Fruit fly (Drosophila melanogaster) whole organism, embryonic: ENCODE measurements around the gene CG14960.

Experiments
- Blimp-1 ChIP-seq: fragments of 200-800 bp; sonication (Bioruptor generic); optimal IDR thresholded peaks from 3 replicates; lab custom pipeline; 2018; ENCODE audit warnings: missing biosample characterization, missing genetic modification characterization, mild to moderate bottlenecking, moderate library complexity, missing genetic modification reagents
- CG1024 ChIP-seq: fragments of 200-800 bp; sonication (Bioruptor generic); IDR thresholded peaks from 2 replicates; pipeline ENCODE4 v1.3.6; 2022; ENCODE audit warnings: missing biosample characterization, missing genetic modification characterization
- CG10543 ChIP-seq: fragments of 200-800 bp; sonication (Bioruptor generic); optimal IDR thresholded peaks from 3 replicates; lab custom pipeline; 2017; ENCODE audit warnings: missing biosample characterization, mild to moderate bottlenecking, missing genetic modification characterization, moderate library complexity
- CG10565 ChIP-seq: fragments of 200-800 bp; sonication (Bioruptor generic); optimal IDR thresholded peaks from 3 replicates; lab custom pipeline; 2016; ENCODE audit warnings: missing biosample characterization, mild to moderate bottlenecking, missing genetic modification characterization
- CG11247 ChIP-seq: fragments of 200-800 bp; sonication (Bioruptor generic); IDR thresholded peaks from 2 replicates; pipeline ENCODE4 v1.3.6; 2022; ENCODE audit warnings: missing biosample characterization, missing genetic modification characterization
- CG13296 ChIP-seq: fragments of 200-800 bp; sonication (Bioruptor generic); optimal IDR thresholded peaks from 3 replicates; lab custom pipeline; 2018; ENCODE audit warnings: missing biosample characterization, mild to moderate bottlenecking, missing genetic modification characterization
- CG17186 ChIP-seq: fragments of 200-800 bp; sonication (Bioruptor generic); optimal IDR thresholded peaks from 3 replicates; lab custom pipeline; 2017; ENCODE audit warnings: missing biosample characterization, missing genetic modification reagents, missing genetic modification characterization
- CG17361 ChIP-seq: fragments of 200-800 bp; sonication (Bioruptor generic); IDR thresholded peaks from 3 replicates; pipeline ENCODE4 v1.3.6; 2022; ENCODE audit warnings: missing biosample characterization, missing genetic modification characterization
- CG17385 ChIP-seq: fragments of 200-800 bp; sonication (Bioruptor generic); optimal IDR thresholded peaks from 3 replicates; lab custom pipeline; 2018; ENCODE audit warnings: missing biosample characterization, mild to moderate bottlenecking, missing genetic modification characterization
- CG17912 ChIP-seq: fragments of 200-800 bp; sonication (Bioruptor generic); optimal IDR thresholded peaks from 2 replicates; lab custom pipeline; 2018; ENCODE audit warnings: missing biosample characterization, mild to moderate bottlenecking, missing genetic modification characterization
- CG1792 ChIP-seq: fragments of 200-800 bp; sonication (Bioruptor generic); optimal IDR thresholded peaks from 2 replicates; lab custom pipeline; 2016; ENCODE audit warnings: missing biosample characterization, missing genetic modification characterization
- CG18262 ChIP-seq: fragments of 200-800 bp; optimal IDR thresholded peaks from 3 replicates; lab custom pipeline; 2019; ENCODE audit warnings: missing biosample characterization, mild to moderate bottlenecking, missing genetic modification characterization, moderate library complexity
- CG2889 ChIP-seq: fragments of 200-800 bp; sonication (Bioruptor generic); IDR thresholded peaks from 3 replicates; pipeline ENCODE4 v1.3.6; 2022; ENCODE audit warnings: missing biosample characterization, missing genetic modification characterization
- CG6654 ChIP-seq: fragments of 200-800 bp; sonication (Bioruptor generic); optimal IDR thresholded peaks from 2 replicates; lab custom pipeline; 2017; ENCODE audit warnings: missing biosample characterization, mild to moderate bottlenecking, missing genetic modification characterization
- CG6683 ChIP-seq: fragments of 200-800 bp; sonication (Bioruptor generic); optimal IDR thresholded peaks from 2 replicates; lab custom pipeline; 2017; ENCODE audit warnings: missing biosample characterization, mild to moderate bottlenecking, missing genetic modification characterization, missing genetic modification reagents
- CG6765 ChIP-seq: fragments of 200-800 bp; sonication (Bioruptor generic); optimal IDR thresholded peaks from 3 replicates; lab custom pipeline; 2017; ENCODE audit warnings: missing biosample characterization, mild to moderate bottlenecking, missing genetic modification characterization
- CG7357 ChIP-seq: fragments of 200-800 bp; sonication (Bioruptor generic); IDR thresholded peaks from 3 replicates; pipeline ENCODE4 v1.3.6; 2022; ENCODE audit warnings: missing biosample characterization, missing genetic modification characterization
- CG8281 ChIP-seq: fragments of 200-800 bp; sonication (Bioruptor generic); optimal IDR thresholded peaks from 2 replicates; lab custom pipeline; 2018; ENCODE audit warnings: missing biosample characterization, mild to moderate bottlenecking, missing genetic modification characterization, moderate library complexity
- Dip2 ChIP-seq: fragments of 200-800 bp; sonication (Bioruptor generic); IDR thresholded peaks from 2 replicates; pipeline ENCODE4 v1.3.6; 2022; ENCODE audit warnings: missing biosample characterization, missing genetic modification characterization
- Dp ChIP-seq: fragments of 200-800 bp; sonication (Bioruptor generic); optimal IDR thresholded peaks from 2 replicates; lab custom pipeline; 2018; ENCODE audit warnings: missing biosample characterization, mild to moderate bottlenecking, missing genetic modification characterization, moderate library complexity
- Dref ChIP-seq: fragments of 200-800 bp; sonication (Bioruptor generic); IDR thresholded peaks from 2 replicates; pipeline ENCODE4 v1.3.6; 2022; ENCODE audit warnings: missing biosample characterization, missing genetic modification characterization
- Drgx ChIP-seq: fragments of 200-800 bp; sonication (Bioruptor generic); IDR thresholded peaks from 2 replicates; pipeline ENCODE4 v1.3.6; 2022; ENCODE audit warnings: missing biosample characterization, missing genetic modification characterization
- ERR ChIP-seq: fragments of 200-800 bp; sonication (Bioruptor generic); optimal IDR thresholded peaks from 2 replicates; lab custom pipeline; 2016; ENCODE audit warnings: missing biosample characterization, missing genetic modification characterization
- Ets65A ChIP-seq: fragments of 200-800 bp; sonication (Bioruptor generic); peaks from one replicate; lab custom pipeline; 2016; ENCODE audit warnings: missing biosample characterization, missing genetic modification characterization
- Fer3 ChIP-seq: fragments of 200-800 bp; sonication (Bioruptor generic); optimal IDR thresholded peaks from 2 replicates; lab custom pipeline; 2018; ENCODE audit warnings: missing biosample characterization, mild to moderate bottlenecking, missing genetic modification characterization, moderate library complexity
- Hr39 ChIP-seq: fragments of >200 bp; optimal IDR thresholded peaks from 2 replicates; lab custom pipeline; 2017
- Hr51 ChIP-seq, 2 experiments: fragments of 200-800 bp; sonication (Bioruptor generic); optimal IDR thresholded peaks; 2 replicates in 1 of 2; 3 replicates in 1 of 2; lab custom pipeline; 2016 to 2018; ENCODE audit warnings: missing biosample characterization in 2 of 2, missing genetic modification characterization in 2 of 2, mild to moderate bottlenecking in 1 of 2, moderate library complexity in 1 of 2
- MTF-1 ChIP-seq: fragments of 200-800 bp; sonication (Bioruptor generic); optimal IDR thresholded peaks from 2 replicates; lab custom pipeline; 2018; ENCODE audit warnings: missing biosample characterization, mild to moderate bottlenecking, missing genetic modification characterization, borderline replicate concordance
- Mad ChIP-seq: fragments of 200-800 bp; sonication (Bioruptor generic); optimal IDR thresholded peaks from 2 replicates; lab custom pipeline; 2016; ENCODE audit warnings: missing biosample characterization, missing genetic modification characterization
- Myb ChIP-seq: fragments of 200-800 bp; sonication (Bioruptor generic); optimal IDR thresholded peaks from 2 replicates; lab custom pipeline; 2016; ENCODE audit warnings: missing biosample characterization, missing genetic modification characterization
- NK7.1 ChIP-seq: fragments of 200-800 bp; sonication (Bioruptor generic); optimal IDR thresholded peaks from 3 replicates; lab custom pipeline; 2016; ENCODE audit warnings: missing biosample characterization, missing genetic modification characterization
- Nf-YC ChIP-seq: fragments of 200-800 bp; optimal IDR thresholded peaks from 3 replicates; lab custom pipeline; 2019; ENCODE audit warnings: missing biosample characterization, mild to moderate bottlenecking, missing genetic modification characterization, moderate library complexity
- Pdp1 ChIP-seq, 2 experiments: fragments of 200-800 bp; sonication (Bioruptor generic); optimal IDR thresholded peaks; 3 replicates each; lab custom pipeline; 2016; ENCODE audit warnings: missing biosample characterization in 2 of 2, missing genetic modification characterization in 2 of 2, mild to moderate bottlenecking in 1 of 2, moderate library complexity in 1 of 2
- Usf ChIP-seq: fragments of 200-800 bp; sonication (Bioruptor generic); optimal IDR thresholded peaks from 2 replicates; lab custom pipeline; 2017; ENCODE audit warnings: missing genotype, missing biosample characterization, missing genetic modification characterization
- Xbp1 ChIP-seq: fragments of 200-800 bp; sonication (Bioruptor generic); optimal IDR thresholded peaks from 3 replicates; lab custom pipeline; 2016; ENCODE audit warnings: missing biosample characterization, mild to moderate bottlenecking, missing genetic modification characterization
- abd-A ChIP-seq: fragments of 200-800 bp; sonication (Bioruptor generic); optimal IDR thresholded peaks from 3 replicates; lab custom pipeline; 2019; ENCODE audit warnings: missing biosample characterization, mild to moderate bottlenecking, missing genetic modification characterization, moderate library complexity
- chm ChIP-seq: fragments of 200-800 bp; sonication (Bioruptor generic); IDR thresholded peaks from 2 replicates; pipeline ENCODE4 v1.3.6; 2022; ENCODE audit warnings: missing biosample characterization, missing genetic modification characterization
- corto ChIP-seq: fragments of 200-800 bp; sonication (Bioruptor generic); optimal IDR thresholded peaks from 2 replicates; lab custom pipeline; 2016; ENCODE audit warnings: missing biosample characterization, mild to moderate bottlenecking, missing genetic modification characterization, moderate library complexity
- dan ChIP-seq: fragments of 200-800 bp; sonication (Bioruptor generic); IDR thresholded peaks from 2 replicates; pipeline ENCODE4 v1.3.6; 2022; ENCODE audit warnings: missing biosample characterization, missing genetic modification characterization
- disco-r ChIP-seq: fragments of 200-800 bp; sonication (Bioruptor generic); optimal IDR thresholded peaks from 2 replicates; lab custom pipeline; 2016; ENCODE audit warnings: missing biosample characterization, missing genetic modification characterization
- ems ChIP-seq: fragments of 200-800 bp; sonication (Bioruptor generic); optimal IDR thresholded peaks from 3 replicates; lab custom pipeline; 2016; ENCODE audit warnings: missing biosample characterization, missing genetic modification characterization
- esg ChIP-seq: fragments of 200-800 bp; sonication (Bioruptor generic); conservative IDR thresholded peaks from 2 replicates; pipeline ENCODE4 v1.3.6; 2022; ENCODE audit warnings: missing biosample characterization, missing genetic modification characterization
- fd3F ChIP-seq: fragments of 200-800 bp; sonication (Bioruptor generic); optimal IDR thresholded peaks from 2 replicates; lab custom pipeline; 2018; ENCODE audit warnings: missing biosample characterization, mild to moderate bottlenecking, missing genetic modification characterization, moderate library complexity
- ftz-f1 ChIP-seq: fragments of 200-800 bp; sonication (Bioruptor generic); optimal IDR thresholded peaks from 2 replicates; lab custom pipeline; 2016; ENCODE audit warnings: missing biosample characterization, missing genetic modification characterization
- h ChIP-seq: fragments of >200 bp; optimal IDR thresholded peaks from 2 replicates; lab custom pipeline; 2017
- p53 ChIP-seq: fragments of 200-800 bp; sonication (Bioruptor generic); optimal IDR thresholded peaks from 2 replicates; lab custom pipeline; 2016; ENCODE audit warnings: missing biosample characterization, missing genetic modification characterization
- pzg ChIP-seq: fragments of 200-800 bp; sonication (Bioruptor generic); optimal IDR thresholded peaks from 3 replicates; lab custom pipeline; 2018; ENCODE audit warnings: missing biosample characterization, mild to moderate bottlenecking, missing genetic modification characterization, moderate library complexity
- so ChIP-seq: fragments of 200-800 bp; sonication (Bioruptor generic); IDR thresholded peaks from 3 replicates; pipeline ENCODE4 v1.3.6; 2022; ENCODE audit warnings: missing biosample characterization, missing genetic modification characterization
- tgo ChIP-seq: fragments of 200-800 bp; sonication (Bioruptor generic); IDR thresholded peaks from 3 replicates; pipeline ENCODE4 v1.3.6; 2022; ENCODE audit warnings: missing biosample characterization, missing genetic modification characterization
- trh ChIP-seq: fragments of 200-800 bp; sonication (Bioruptor generic); optimal IDR thresholded peaks from 2 replicates; lab custom pipeline; 2016; ENCODE audit warnings: missing biosample characterization, missing genetic modification characterization
- unc-4 ChIP-seq: fragments of 200-800 bp; sonication (Bioruptor generic); IDR thresholded peaks from 2 replicates; pipeline ENCODE4 v1.3.6; 2022; ENCODE audit warnings: missing biosample characterization, missing genetic modification characterization; ENCODE audit not compliant: partially characterized antibody
- yki ChIP-seq: fragments of >200 bp; optimal IDR thresholded peaks from 3 replicates; lab custom pipeline; 2018

CG14960 gene

DNA sequence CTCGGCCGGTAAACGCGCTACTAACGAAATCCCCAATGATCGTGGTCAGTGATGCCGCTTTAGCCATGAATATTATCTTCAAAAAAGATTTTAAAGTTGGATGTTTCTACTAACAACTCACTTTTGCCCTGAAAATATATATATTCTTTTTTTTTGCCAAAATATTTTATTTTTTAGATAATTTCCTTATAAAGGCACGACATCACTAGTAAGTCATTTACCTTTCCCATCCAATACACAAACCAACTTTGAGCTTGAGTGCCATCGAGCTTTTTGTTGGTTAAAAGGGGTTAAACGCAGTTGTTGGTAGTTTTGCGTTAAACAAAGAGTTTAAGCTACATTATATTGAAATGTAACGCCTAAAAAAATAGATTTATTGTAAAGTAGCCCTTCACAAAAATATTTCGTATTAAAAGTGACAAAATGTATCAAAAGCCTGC is 32.3 kb downstream of the CG14960 start, which contains the start of gene CG14968 (continued):
- peak; percentile 96 for TF ChIP-seq tgo (GFP tag; lab: Robert Waterston, UW)
- no peak for TF ChIP-seq CG17186 (GFP tag; lab: Kevin White, UChicago)
- TF ChIP-seq Usf, result peak; percentile 76
- TF ChIP-seq CG18262 (tag; lab: Kevin White, UChicago), result peak; percentile 92
- TF ChIP-seq Myb (GFP tag; lab: Kevin White, UChicago), result no peak
- peak; percentile 74 for TF ChIP-seq CG6654
- peak; percentile 75 for TF ChIP-seq CG10543 (GFP tag; lab: Kevin White, UChicago)
- peak; percentile 61 to 97 for TF ChIP-seq Hr51 (GFP tag; optimal IDR thresholded peaks at IDR 0.05; lab: Kevin White, UChicago)
- TF ChIP-seq Drgx (GFP tag; lab: Robert Waterston, UW), result peak; percentile 95
- peak; percentile 73 for TF ChIP-seq ERR (GFP tag; lab: Kevin White, UChicago)
- peak; percentile 93 for TF ChIP-seq CG13296 (GFP tag; lab: Kevin White, UChicago)
- peak; percentile 24 for TF ChIP-seq disco-r (GFP tag; lab: Kevin White, UChicago)
- TF ChIP-seq CG17912 (GFP tag; lab: Kevin White, UChicago), result peak; percentile 76
- peak; percentile 97 for TF ChIP-seq so (GFP tag; lab: Robert Waterston, UW)
- no peak for TF ChIP-seq h
- TF ChIP-seq CG17361 (GFP tag; lab: Robert Waterston, UW), result peak; percentile 92
- TF ChIP-seq CG6683 (GFP tag; lab: Kevin White, UChicago), result peak; percentile 89
- no peak for TF ChIP-seq yki
- TF ChIP-seq CG6765 (GFP tag; lab: Kevin White, UChicago), result peak; percentile 93
- no peak for TF ChIP-seq p53 (GFP tag; lab: Kevin White, UChicago)
- peak; percentile 69 for TF ChIP-seq Nf-YC (tag; lab: Kevin White, UChicago)
- TF ChIP-seq Xbp1, result peak; percentile 93
- TF ChIP-seq ems, result peak; percentile 91
- peak; percentile 41; the same call in 1 of the 2 replicates for TF ChIP-seq dan (GFP tag; lab: Robert Waterston, UW)
- no peak for TF ChIP-seq abd-A (tag; lab: Kevin White, UChicago)
- TF ChIP-seq Dref (GFP tag; lab: Robert Waterston, UW), result peak; percentile 32; the same call in 1 of the 2 replicates
- peak; percentile 75 for TF ChIP-seq CG8281 (tag; lab: Kevin White, UChicago)
- TF ChIP-seq CG7357 (GFP tag; lab: Robert Waterston, UW), result peak; percentile 86
- peak; percentile 62 for TF ChIP-seq CG10565 (GFP tag; lab: Kevin White, UChicago)
- TF ChIP-seq ftz-f1 (GFP tag; lab: Kevin White, UChicago), result peak; percentile 48
- TF ChIP-seq CG2889 (GFP tag; lab: Robert Waterston, UW), result peak; percentile 93
- TF ChIP-seq Blimp-1, result peak; percentile 95
- peak; percentile 95 for TF ChIP-seq esg (GFP tag; lab: Robert Waterston, UW)
- TF ChIP-seq chm (GFP tag; lab: Robert Waterston, UW), result peak; percentile 95
- no peak for TF ChIP-seq pzg
- peak; percentile 76 for TF ChIP-seq CG1792
- peak; percentile 66 to 74 for TF ChIP-seq Pdp1 (GFP tag; optimal IDR thresholded peaks at IDR 0.05; lab: Kevin White, UChicago)
- peak; percentile 93 for TF ChIP-seq fd3F (GFP tag; lab: Kevin White, UChicago)
- peak; percentile 69 for TF ChIP-seq NK7.1 (GFP tag; lab: Kevin White, UChicago)
- TF ChIP-seq Ets65A (GFP tag; lab: Kevin White, UChicago), result peak; percentile 92
- peak; percentile 97 for TF ChIP-seq CG11247 (GFP tag; lab: Robert Waterston, UW)
- TF ChIP-seq CG17385 (GFP tag; lab: Kevin White, UChicago), result peak; percentile 91
- TF ChIP-seq Dp (GFP tag; lab: Kevin White, UChicago), result no peak
- TF ChIP-seq Mad (GFP tag; lab: Kevin White, UChicago), result peak; percentile 79
- no peak for TF ChIP-seq Hr39 (lab: Kevin White, UChicago)
- TF ChIP-seq trh (GFP tag; lab: Kevin White, UChicago), result peak; percentile 86
- TF ChIP-seq Dip2 (GFP tag; lab: Robert Waterston, UW), result no peak
- TF ChIP-seq Fer3, result peak; percentile 97
- TF ChIP-seq unc-4, result no peak
- peak; percentile 88 for TF ChIP-seq MTF-1 (GFP tag; lab: Kevin White, UChicago)
- peak; percentile 90 for TF ChIP-seq CG1024 (GFP tag; lab: Robert Waterston, UW)
- TF ChIP-seq corto (GFP tag; lab: Kevin White, UChicago), result peak; percentile 91
